Worm (Caenorhabditis elegans) whole organism, young adult: ENCODE measurements around the gene cnnm-3.

ENCODE experiments used
- F22D6.2 ChIP-seq: sonication (generic microtip); optimal IDR thresholded peaks from 2 replicates; lab custom pipeline; 2016; ENCODE audit warnings: mild to moderate bottlenecking, missing genetic modification characterization, missing compliant biosample characterization
- ama-1 ChIP-seq, 3 experiments: fragments of 150-350 bp in 1 of 3; sonication (generic microtip) in 2 of 3; optimal IDR thresholded peaks; 2 replicates each; lab custom pipeline; 2014 to 2018; ENCODE audit warnings: missing biosample characterization in 2 of 3, missing genetic modification characterization in 2 of 3, missing genetic modification reagents in 2 of 3
- madf-3 ChIP-seq: fragments of 200-800 bp; sonication (Bioruptor generic); IDR thresholded peaks from 2 replicates; pipeline ENCODE4 v1.3.6; 2022; ENCODE audit warnings: missing genetic modification reagents, missing genetic modification characterization, missing compliant biosample characterization
- nfya-1 ChIP-seq: sonication (generic microtip); optimal IDR thresholded peaks from 2 replicates; lab custom pipeline; 2017; ENCODE audit warnings: antibody characterized with exemption, missing compliant biosample characterization, missing genetic modification characterization, borderline replicate concordance; ENCODE audit not compliant: insufficient read depth
- nhr-90 ChIP-seq: sonication (generic microtip); optimal IDR thresholded peaks from 2 replicates; lab custom pipeline; 2016; ENCODE audit warnings: missing genotype, mild to moderate bottlenecking, missing genetic modification characterization, missing compliant biosample characterization
- sptf-2 ChIP-seq: fragments of 200-800 bp; sonication (Bioruptor generic); optimal IDR thresholded peaks from 2 replicates; lab custom pipeline; 2018; ENCODE audit warnings: mild to moderate bottlenecking, missing genetic modification characterization, missing compliant biosample characterization
- unc-62 ChIP-seq: fragments of 150-350 bp; optimal IDR thresholded peaks from 2 replicates; lab custom pipeline; 2014; ENCODE audit warnings: missing biosample characterization, missing genetic modification reagents, missing genetic modification characterization
- zim-3 ChIP-seq: sonication (generic microtip); optimal IDR thresholded peaks from 2 replicates; lab custom pipeline; 2017; ENCODE audit warnings: mild to moderate bottlenecking, missing genetic modification characterization, moderate library complexity, missing compliant biosample characterization

ce11 chrX:2990145-2990544 is 55.5 kb downstream of the cnnm-3 start:
- no peak for TF ChIP-seq sptf-2 (GFP tag; lab: Kevin White, UChicago)
- no peak for TF ChIP-seq nfya-1
- no peak for TF ChIP-seq ama-1 (optimal IDR thresholded peaks at IDR 0.05; lab: Kevin White, UChicago)
- no peak for TF ChIP-seq ama-1 (GFP tag; optimal IDR thresholded peaks at IDR 0.05; lab: Kevin White, UChicago)
- no peak for TF ChIP-seq unc-62
- no peak for TF ChIP-seq nhr-90 (tag; lab: Kevin White, UChicago)
- no peak for TF ChIP-seq F22D6.2 (tag; lab: Kevin White, UChicago)
- TF ChIP-seq madf-3 (GFP tag; lab: Robert Waterston, UW) = no peak
- TF ChIP-seq zim-3 (tag; lab: Kevin White, UChicago) = no peak
